Fruit fly (Drosophila melanogaster) whole organism, embryonic: ENCODE results near the gene CG11674.

ENCODE experiments used
- BEAF-32 ChIP-seq: fragments of 200-800 bp; sonication (Bioruptor generic); optimal IDR thresholded peaks from 3 replicates; lab custom pipeline; 2017; ENCODE audit warnings: missing biosample characterization, missing genetic modification characterization, mild to moderate bottlenecking, moderate library complexity, missing genetic modification reagents
- CG10543 ChIP-seq: fragments of 200-800 bp; sonication (Bioruptor generic); optimal IDR thresholded peaks from 3 replicates; lab custom pipeline; 2017; ENCODE audit warnings: missing biosample characterization, mild to moderate bottlenecking, missing genetic modification characterization, moderate library complexity
- CG11085 ChIP-seq: fragments of 200-800 bp; sonication (Bioruptor generic); IDR thresholded peaks from 2 replicates; pipeline ENCODE4 v1.3.6; 2022; ENCODE audit warnings: missing biosample characterization, missing genetic modification characterization
- CG11093 ChIP-seq: fragments of 200-800 bp; sonication (Bioruptor generic); IDR thresholded peaks from 3 replicates; pipeline ENCODE4 v1.3.6; 2022; ENCODE audit warnings: missing biosample characterization, missing genetic modification characterization
- CG11247 ChIP-seq: fragments of 200-800 bp; sonication (Bioruptor generic); IDR thresholded peaks from 2 replicates; pipeline ENCODE4 v1.3.6; 2022; ENCODE audit warnings: missing biosample characterization, missing genetic modification characterization
- CG1233 ChIP-seq: fragments of 200-800 bp; sonication (Bioruptor generic); optimal IDR thresholded peaks from 4 replicates; lab custom pipeline; 2018; ENCODE audit warnings: missing biosample characterization, mild to moderate bottlenecking, missing genetic modification characterization
- CG13624 ChIP-seq: fragments of 200-800 bp; sonication (Bioruptor generic); optimal IDR thresholded peaks from 2 replicates; lab custom pipeline; 2016; ENCODE audit warnings: missing biosample characterization, missing genetic modification characterization
- CG15011 ChIP-seq: fragments of 200-800 bp; sonication (Bioruptor generic); optimal IDR thresholded peaks from 3 replicates; lab custom pipeline; 2018; ENCODE audit warnings: missing biosample characterization, mild to moderate bottlenecking, missing genetic modification characterization
- CG15479 ChIP-seq: fragments of 200-800 bp; sonication (Bioruptor generic); optimal IDR thresholded peaks from 3 replicates; lab custom pipeline; 2019; ENCODE audit warnings: missing biosample characterization, mild to moderate bottlenecking, missing genetic modification characterization, moderate library complexity
- CG15601 ChIP-seq: fragments of 200-800 bp; sonication (Bioruptor generic); optimal IDR thresholded peaks from 3 replicates; lab custom pipeline; 2019; ENCODE audit warnings: missing biosample characterization, mild to moderate bottlenecking, missing genetic modification characterization, moderate library complexity
- CG15696 ChIP-seq: fragments of 200-800 bp; sonication (Bioruptor generic); optimal IDR thresholded peaks from 2 replicates; lab custom pipeline; 2019; ENCODE audit warnings: missing biosample characterization, mild to moderate bottlenecking, missing genetic modification characterization, moderate library complexity
- CG17328 ChIP-seq: fragments of 200-800 bp; sonication (Bioruptor generic); IDR thresholded peaks from 2 replicates; pipeline ENCODE4 v1.3.6; 2022; ENCODE audit warnings: missing biosample characterization, missing genetic modification characterization
- CG2116 ChIP-seq: fragments of 200-800 bp; sonication (Bioruptor generic); optimal IDR thresholded peaks from 3 replicates; lab custom pipeline; 2018; ENCODE audit warnings: missing biosample characterization, mild to moderate bottlenecking, missing genetic modification characterization
- CG33557 ChIP-seq: fragments of 200-800 bp; sonication (Bioruptor generic); optimal IDR thresholded peaks from 2 replicates; lab custom pipeline; 2019; ENCODE audit warnings: missing biosample characterization, mild to moderate bottlenecking, missing genetic modification characterization, moderate library complexity
- CG34224 ChIP-seq: fragments of 200-800 bp; sonication (Bioruptor generic); IDR thresholded peaks from 3 replicates; pipeline ENCODE4 v1.3.6; 2022; ENCODE audit warnings: missing biosample characterization, missing genetic modification characterization; ENCODE audit not compliant: partially characterized antibody
- CG4328 ChIP-seq: fragments of 200-800 bp; sonication (Bioruptor generic); optimal IDR thresholded peaks from 3 replicates; lab custom pipeline; 2017; ENCODE audit warnings: missing biosample characterization, missing genetic modification reagents, missing genetic modification characterization
- CG4424 ChIP-seq: fragments of 200-800 bp; sonication (Bioruptor generic); optimal IDR thresholded peaks from 3 replicates; lab custom pipeline; 2016; ENCODE audit warnings: missing biosample characterization, missing genetic modification characterization
- CG5180 ChIP-seq: fragments of 200-800 bp; sonication (Bioruptor generic); optimal IDR thresholded peaks from 3 replicates; lab custom pipeline; 2017; ENCODE audit warnings: missing biosample characterization, missing genetic modification characterization, mild to moderate bottlenecking, moderate library complexity, missing genetic modification reagents
- CG7745 ChIP-seq: fragments of 200-800 bp; sonication (Bioruptor generic); optimal IDR thresholded peaks from 2 replicates; lab custom pipeline; 2018; ENCODE audit warnings: missing biosample characterization, mild to moderate bottlenecking, missing genetic modification characterization, moderate library complexity
- CG8089 ChIP-seq: fragments of 200-800 bp; sonication (Bioruptor generic); optimal IDR thresholded peaks from 3 replicates; lab custom pipeline; 2016; ENCODE audit warnings: missing biosample characterization, missing genetic modification characterization
- CG9817 ChIP-seq: fragments of 200-800 bp; sonication (Bioruptor generic); optimal IDR thresholded peaks from 2 replicates; lab custom pipeline; 2018; ENCODE audit warnings: missing biosample characterization, mild to moderate bottlenecking, missing genetic modification characterization, moderate library complexity
- CTCF ChIP-seq: fragments of 200-800 bp; sonication (Bioruptor generic); optimal IDR thresholded peaks from 2 replicates; lab custom pipeline; 2017; ENCODE audit warnings: missing biosample characterization, mild to moderate bottlenecking, missing genetic modification characterization, moderate library complexity
- Dll ChIP-seq: fragments of 200-800 bp; sonication (Bioruptor generic); IDR thresholded peaks from 4 replicates; pipeline ENCODE4 v1.3.6; 2022; ENCODE audit warnings: missing biosample characterization, missing genetic modification characterization; ENCODE audit not compliant: partially characterized antibody
- Dref ChIP-seq: fragments of 200-800 bp; sonication (Bioruptor generic); IDR thresholded peaks from 2 replicates; pipeline ENCODE4 v1.3.6; 2022; ENCODE audit warnings: missing biosample characterization, missing genetic modification characterization
- Elba2 ChIP-seq: fragments of 200-800 bp; sonication (Bioruptor generic); optimal IDR thresholded peaks from 3 replicates; lab custom pipeline; 2016; ENCODE audit warnings: missing biosample characterization, missing genetic modification characterization
- HLH4C ChIP-seq: fragments of 200-800 bp; sonication (Bioruptor generic); IDR thresholded peaks from 3 replicates; pipeline ENCODE4 v1.3.6; 2022; ENCODE audit warnings: missing biosample characterization, missing genetic modification characterization; ENCODE audit not compliant: partially characterized antibody
- Hsf ChIP-seq: fragments of 200-800 bp; sonication (Bioruptor generic); optimal IDR thresholded peaks from 3 replicates; lab custom pipeline; 2016; ENCODE audit warnings: missing biosample characterization, missing genetic modification characterization
- NK7.1 ChIP-seq: fragments of 200-800 bp; sonication (Bioruptor generic); optimal IDR thresholded peaks from 3 replicates; lab custom pipeline; 2016; ENCODE audit warnings: missing biosample characterization, missing genetic modification characterization
- Rx ChIP-seq: fragments of 200-800 bp; sonication (Bioruptor generic); IDR thresholded peaks from 2 replicates; pipeline ENCODE4 v1.3.6; 2022; ENCODE audit warnings: missing biosample characterization, missing genetic modification characterization
- Scr ChIP-seq: fragments of 200-800 bp; sonication (Bioruptor generic); IDR thresholded peaks from 2 replicates; pipeline ENCODE4 v1.3.6; 2022; ENCODE audit warnings: missing biosample characterization, missing genetic modification characterization; ENCODE audit not compliant: partially characterized antibody
- Sox100B ChIP-seq: fragments of 200-800 bp; sonication (Bioruptor generic); optimal IDR thresholded peaks from 3 replicates; lab custom pipeline; 2018; ENCODE audit warnings: missing biosample characterization, mild to moderate bottlenecking, missing genetic modification characterization
- Spps ChIP-seq: fragments of 200-800 bp; sonication (Bioruptor generic); optimal IDR thresholded peaks from 2 replicates; lab custom pipeline; 2018; ENCODE audit warnings: missing biosample characterization, mild to moderate bottlenecking, missing genetic modification characterization
- YL-1 ChIP-seq: fragments of 200-800 bp; sonication (Bioruptor generic); optimal IDR thresholded peaks from 3 replicates; lab custom pipeline; 2017; ENCODE audit warnings: missing biosample characterization, mild to moderate bottlenecking, missing genetic modification characterization
- bab2 ChIP-seq: fragments of 200-800 bp; sonication (Bioruptor generic); optimal IDR thresholded peaks from 2 replicates; lab custom pipeline; 2016; ENCODE audit warnings: missing biosample characterization, missing genetic modification characterization
- crol ChIP-seq: fragments of 200-800 bp; sonication (Bioruptor generic); IDR thresholded peaks from 2 replicates; pipeline ENCODE4 v1.3.6; 2022; ENCODE audit warnings: missing biosample characterization, missing genetic modification characterization
- gcm ChIP-seq: fragments of 200-800 bp; sonication (Bioruptor generic); optimal IDR thresholded peaks from 2 replicates; lab custom pipeline; 2019; ENCODE audit warnings: missing biosample characterization, mild to moderate bottlenecking, missing genetic modification characterization, moderate library complexity
- gem ChIP-seq: fragments of 200-800 bp; sonication (Bioruptor generic); optimal IDR thresholded peaks from 2 replicates; lab custom pipeline; 2019; ENCODE audit warnings: missing biosample characterization, mild to moderate bottlenecking, missing genetic modification characterization, moderate library complexity
- gt ChIP-seq: fragments of 200-800 bp; sonication (Bioruptor generic); IDR thresholded peaks from 2 replicates; pipeline ENCODE4 v1.3.6; 2022; ENCODE audit warnings: missing biosample characterization, missing genetic modification characterization
- hb ChIP-seq: fragments of 200-800 bp; sonication (Bioruptor generic); IDR thresholded peaks from 3 replicates; pipeline ENCODE4 v1.3.6; 2022; ENCODE audit warnings: missing biosample characterization, missing genetic modification characterization; ENCODE audit not compliant: partially characterized antibody
- hkb ChIP-seq, 2 experiments: fragments of 200-800 bp in 1 of 2; fragments of >200 bp in 1 of 2; sonication (Bioruptor generic) in 1 of 2; IDR thresholded peaks in 1 of 2; optimal IDR thresholded peaks in 1 of 2; 2 replicates each; pipeline versions ENCODE4 v1.3.6 to Lab custom; 2017 to 2022; ENCODE audit warnings: missing biosample characterization in 1 of 2, missing genetic modification characterization in 1 of 2
- jing ChIP-seq: fragments of 200-800 bp; sonication (Bioruptor generic); optimal IDR thresholded peaks from 2 replicates; lab custom pipeline; 2018; ENCODE audit warnings: missing biosample characterization, mild to moderate bottlenecking, missing genetic modification characterization
- lov ChIP-seq, 2 experiments: fragments of 200-800 bp in 1 of 2; fragments of >200 bp in 1 of 2; sonication (Bioruptor generic) in 1 of 2; IDR thresholded peaks in 1 of 2; optimal IDR thresholded peaks in 1 of 2; 2 replicates in 1 of 2; 3 replicates in 1 of 2; pipeline versions ENCODE4 v1.3.6 to Lab custom; 2017 to 2022; ENCODE audit warnings: missing biosample characterization in 1 of 2, missing genetic modification characterization in 1 of 2
- nerfin-1 ChIP-seq: fragments of 200-800 bp; sonication (Bioruptor generic); optimal IDR thresholded peaks from 3 replicates; lab custom pipeline; 2019; ENCODE audit warnings: missing biosample characterization, mild to moderate bottlenecking, missing genetic modification characterization, moderate library complexity
- psq ChIP-seq: fragments of 200-800 bp; sonication (Bioruptor generic); optimal IDR thresholded peaks from 2 replicates; lab custom pipeline; 2017; ENCODE audit warnings: missing biosample characterization, missing genetic modification characterization
- scrt ChIP-seq: fragments of 200-800 bp; sonication (Bioruptor generic); optimal IDR thresholded peaks from 2 replicates; lab custom pipeline; 2018; ENCODE audit warnings: missing biosample characterization, mild to moderate bottlenecking, missing genetic modification characterization, moderate library complexity
- seq ChIP-seq: fragments of 200-800 bp; sonication (Bioruptor generic); IDR thresholded peaks from 2 replicates; pipeline ENCODE4 v1.3.6; 2022; ENCODE audit warnings: missing biosample characterization, missing genetic modification characterization
- sqz ChIP-seq: fragments of 200-800 bp; sonication (Bioruptor generic); optimal IDR thresholded peaks from 3 replicates; lab custom pipeline; 2018; ENCODE audit warnings: missing biosample characterization, mild to moderate bottlenecking, missing genetic modification characterization
- zfh1 ChIP-seq: fragments of 200-800 bp; sonication (Bioruptor generic); IDR thresholded peaks from 3 replicates; pipeline ENCODE4 v1.3.6; 2022; ENCODE audit warnings: missing biosample characterization, missing genetic modification characterization

Gene CG11674

dm6 chrX:14213509-14214154, 12.0 kb downstream of the CG11674 start (continued):
- TF ChIP-seq CG9817 (no peak), Dll (GFP tag; lab: Robert Waterston, UW) (0 out of 4 replicates have a peak, but pooled peaks have one; percentile 23), bab2 (GFP tag; lab: Kevin White, UChicago) (peak; percentile 7), Spps (no peak), CG2116 (GFP tag; lab: Kevin White, UChicago) (peak; percentile 95), CG5180 (GFP tag; lab: Kevin White, UChicago) (peak; percentile 66), CG11247 (GFP tag; lab: Robert Waterston, UW) (no peak), hkb (optimal IDR thresholded peaks at IDR 0.05; lab: Kevin White, UChicago) (no peak), hkb (GFP tag; IDR thresholded peaks at IDR 0.05; lab: Robert Waterston, UW) (peak; percentile 19; the same call in 1 of the 2 replicates), CG8089 (GFP tag; lab: Kevin White, UChicago) (no peak), CG17328 (0 out of 2 replicates have a peak, but pooled peaks have one; percentile 8), NK7.1 (GFP tag; lab: Kevin White, UChicago) (no peak), CG4424 (GFP tag; lab: Kevin White, UChicago) (peak; percentile 43), gcm (GFP tag; lab: Kevin White, UChicago) (peak; percentile 39), HLH4C (GFP tag; lab: Robert Waterston, UW) (no peak), psq (no peak), CG15479 (no peak), nerfin-1 (tag; lab: Kevin White, UChicago) (peak; percentile 24), hb (GFP tag; lab: Robert Waterston, UW) (no peak), Hsf (peak; percentile 18), CG11085 (GFP tag; lab: Robert Waterston, UW) (no peak), jing (GFP tag; lab: Kevin White, UChicago) (no peak), Scr (GFP tag; lab: Robert Waterston, UW) (no peak), gem (tag; lab: Kevin White, UChicago) (peak; percentile 67), CG33557 (GFP tag; lab: Kevin White, UChicago) (no peak), Sox100B (GFP tag; lab: Kevin White, UChicago) (peak; percentile 36), seq (GFP tag; lab: Robert Waterston, UW) (peak; percentile 45; the same call in 1 of the 2 replicates), CG10543 (GFP tag; lab: Kevin White, UChicago) (peak; percentile 7), sqz (GFP tag; lab: Kevin White, UChicago) (no peak), scrt (GFP tag; lab: Kevin White, UChicago) (no peak), lov (optimal IDR thresholded peaks at IDR 0.05; lab: Kevin White, UChicago) (no peak), lov (GFP tag; IDR thresholded peaks at IDR 0.05; lab: Robert Waterston, UW) (no peak), CG34224 (no peak), gt (GFP tag; lab: Robert Waterston, UW) (no peak), Rx (no peak), CG11093 (no peak), crol (GFP tag; lab: Robert Waterston, UW) (peak; percentile 88), CG1233 (no peak), CG15696 (tag; lab: Kevin White, UChicago) (no peak), CG4328 (GFP tag; lab: Kevin White, UChicago) (no peak), CG15601 (tag; lab: Kevin White, UChicago) (peak; percentile 45), CG13624 (GFP tag; lab: Kevin White, UChicago) (no peak), zfh1 (GFP tag; lab: Robert Waterston, UW) (no peak), Elba2 (no peak), CTCF (no peak), YL-1 (GFP tag; lab: Kevin White, UChicago) (no peak), Dref (GFP tag; lab: Robert Waterston, UW) (no peak), BEAF-32 (no peak), CG7745 (tag; lab: Kevin White, UChicago) (no peak), CG15011 (GFP tag; lab: Kevin White, UChicago) (no peak)
